Fruit fly (Drosophila melanogaster): ENCODE measurements around the gene CG31415.

Gene CG31415

DNA sequence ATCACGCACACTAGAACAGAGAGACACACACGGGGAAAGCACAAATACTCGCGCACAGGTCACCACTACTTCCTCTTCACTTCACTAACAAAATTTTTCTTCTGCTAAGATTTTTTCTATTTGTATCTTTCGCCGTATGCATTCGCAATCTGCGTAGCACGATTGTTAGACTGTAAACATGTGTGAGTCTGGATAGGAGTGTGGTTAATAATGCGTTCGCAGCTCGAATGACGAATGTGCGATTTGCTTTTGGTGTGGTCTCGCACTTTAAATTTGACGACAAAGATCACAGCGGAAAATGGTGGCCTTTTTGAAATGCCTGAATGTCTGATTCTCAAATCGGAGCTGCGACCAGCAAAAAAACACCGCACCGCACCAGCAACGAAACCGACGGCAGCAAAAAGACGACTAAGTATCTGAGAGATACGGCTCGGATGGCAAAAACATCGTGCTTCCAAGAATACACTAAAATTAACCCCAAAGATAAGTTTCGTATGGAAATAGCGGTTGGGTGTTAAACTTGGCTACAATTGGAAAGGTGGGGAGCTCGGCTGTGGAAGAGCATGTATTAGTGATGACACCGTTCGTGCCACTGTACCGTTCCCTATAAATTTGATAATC lies 38.2 kb upstream of the CG31415 start, which contains the start of gene Unc-115a (continued):
- TF ChIP-seq Dad (GFP tag; optimal IDR thresholded peaks at IDR 0.05) (no peak), Sry-β (GFP tag; optimal IDR thresholded peaks at IDR 0.05) (no peak), dan (GFP tag; IDR thresholded peaks at IDR 0.05) (no peak), CG1832 (GFP tag; optimal IDR thresholded peaks at IDR 0.05) (no peak), slou (GFP tag; optimal IDR thresholded peaks at IDR 0.05) (peak; percentile 3), gfzf (GFP tag; optimal IDR thresholded peaks at IDR 0.05) (peak; percentile 98), ac (GFP tag; optimal IDR thresholded peaks at IDR 0.05) (no peak), nerfin-1 (tag; optimal IDR thresholded peaks at IDR 0.05) (peak; percentile 76), Drgx (GFP tag; IDR thresholded peaks at IDR 0.05) (no peak), CG10209 (GFP tag; optimal IDR thresholded peaks at IDR 0.05) (peak; percentile 4), schlank (tag; optimal IDR thresholded peaks at IDR 0.05) (peak; percentile 13), trem (tag; optimal IDR thresholded peaks at IDR 0.05) (peak; percentile 79), Dfd (GFP tag; optimal IDR thresholded peaks at IDR 0.05) (no peak), Med (GFP tag) (peak; percentile 93), bowl (GFP tag; IDR thresholded peaks at IDR 0.05) (no peak), bcd (GFP tag; optimal IDR thresholded peaks at IDR 0.05) (peak; percentile 29), peb (GFP tag; IDR thresholded peaks at IDR 0.05) (no peak), CG5245 (GFP tag; optimal IDR thresholded peaks at IDR 0.05) (no peak), kay (GFP tag; optimal IDR thresholded peaks at IDR 0.05) (peak; percentile 38), CG4282 (GFP tag; optimal IDR thresholded peaks at IDR 0.05) (peak; percentile 56), HmgD (GFP tag; optimal IDR thresholded peaks at IDR 0.05) (peak; percentile 7), CG6175 (GFP tag; IDR thresholded peaks at IDR 0.05) (no peak), ase (GFP tag; IDR thresholded peaks at IDR 0.05) (no peak), H15 (GFP tag; IDR thresholded peaks at IDR 0.05) (no peak), CG2202 (tag; optimal IDR thresholded peaks at IDR 0.05) (peak; percentile 3), H2.0 (GFP tag; IDR thresholded peaks at IDR 0.05) (no peak), HLH4C (GFP tag; IDR thresholded peaks at IDR 0.05; ENCODE audit: partially characterized antibody) (no peak), sqz (GFP tag; optimal IDR thresholded peaks at IDR 0.05) (peak; percentile 59), Taf1 (GFP tag; IDR thresholded peaks at IDR 0.05) (no peak), Ets65A (GFP tag) (peak; percentile 90), Fer1 (GFP tag; optimal IDR thresholded peaks at IDR 0.05) (peak; percentile 23), lilli (GFP tag; optimal IDR thresholded peaks at IDR 0.05) (peak; percentile 39), CG7963 (GFP tag; IDR thresholded peaks at IDR 0.05; ENCODE audit: partially characterized antibody) (no peak), sim (GFP tag; IDR thresholded peaks at IDR 0.05) (no peak), CG2712 (tag; optimal IDR thresholded peaks at IDR 0.05) (peak; percentile 73), exex (tag; optimal IDR thresholded peaks at IDR 0.05) (no peak), Side (GFP tag; optimal IDR thresholded peaks at IDR 0.05) (peak; percentile 44), dm (GFP tag; optimal IDR thresholded peaks at IDR 0.05) (peak; percentile 94), CG10321 (GFP tag; IDR thresholded peaks at IDR 0.05) (no peak)

- no peak for TF ChIP-seq Ptx1 (GFP tag; IDR thresholded peaks at IDR 0.05)
- no peak for TF ChIP-seq Mad (GFP tag; optimal IDR thresholded peaks at IDR 0.05)
- TF ChIP-seq Optix (GFP tag; IDR thresholded peaks at IDR 0.05): no peak
- TF ChIP-seq Atf3 (GFP tag; optimal IDR thresholded peaks at IDR 0.05): no peak
- no peak for TF ChIP-seq gro (GFP tag; optimal IDR thresholded peaks at IDR 0.05)
- TF ChIP-seq az2 (GFP tag; optimal IDR thresholded peaks at IDR 0.05): no peak
- TF ChIP-seq Abd-B (GFP tag; optimal IDR thresholded peaks at IDR 0.05): no peak
- no peak for TF ChIP-seq tap (tag; optimal IDR thresholded peaks at IDR 0.05)
- no peak for TF ChIP-seq CG10147 (GFP tag; optimal IDR thresholded peaks at IDR 0.05)
- no peak for TF ChIP-seq Poxn (GFP tag; IDR thresholded peaks at IDR 0.05)
- peak in 1 of 2 experiments; percentile 76 for TF ChIP-seq insv (GFP tag; optimal IDR thresholded peaks at IDR 0.05)
- no peak for TF ChIP-seq CG1647 (GFP tag; optimal IDR thresholded peaks at IDR 0.05)
- no peak for TF ChIP-seq YL-1 (GFP tag; optimal IDR thresholded peaks at IDR 0.05)
- peak; percentile 32 for TF ChIP-seq Med (GFP tag)
- no peak for TF ChIP-seq CG31365 (tag; optimal IDR thresholded peaks at IDR 0.05)
Measured at dm6 chr3R:9710228-9710627, 33.1 kb upstream of the CG31415 start.
